Fruit fly (Drosophila melanogaster) whole organism, embryonic: ENCODE data around the gene Or33b.

ENCODE experiments used
- Asciz ChIP-seq: fragments of 200-800 bp; sonication (Bioruptor generic); optimal IDR thresholded peaks from 2 replicates; lab custom pipeline; 2017; ENCODE audit warnings: missing biosample characterization, mild to moderate bottlenecking, missing genetic modification characterization, missing genetic modification reagents
- Awh ChIP-seq: fragments of 200-800 bp; sonication (Bioruptor generic); IDR thresholded peaks from 2 replicates; pipeline ENCODE4, ENCODE4 v1.3.6; 2022; ENCODE audit warnings: missing biosample characterization, missing genetic modification characterization
- Blimp-1 ChIP-seq: fragments of 200-800 bp; sonication (Bioruptor generic); optimal IDR thresholded peaks from 3 replicates; lab custom pipeline; 2018; ENCODE audit warnings: missing biosample characterization, missing genetic modification characterization, mild to moderate bottlenecking, moderate library complexity, missing genetic modification reagents
- CG10462 ChIP-seq: fragments of 200-800 bp; sonication (Bioruptor generic); optimal IDR thresholded peaks from 2 replicates; lab custom pipeline; 2016; ENCODE audit warnings: missing biosample characterization, missing genetic modification characterization
- CG12104 ChIP-seq: fragments of 200-800 bp; sonication (Bioruptor generic); optimal IDR thresholded peaks from 3 replicates; lab custom pipeline; 2016; ENCODE audit warnings: missing biosample characterization, missing genetic modification characterization
- CG13287 ChIP-seq: fragments of 200-800 bp; sonication (Bioruptor generic); IDR thresholded peaks from 2 replicates; pipeline ENCODE4 v1.3.6; 2022; ENCODE audit warnings: missing biosample characterization, missing genetic modification characterization; ENCODE audit not compliant: partially characterized antibody
- CG14860 ChIP-seq: fragments of 200-800 bp; sonication (Bioruptor generic); IDR thresholded peaks from 3 replicates; pipeline ENCODE4 v1.3.6; 2022; ENCODE audit warnings: missing biosample characterization, missing genetic modification characterization; ENCODE audit not compliant: partially characterized antibody
- CG4328 ChIP-seq: fragments of 200-800 bp; sonication (Bioruptor generic); optimal IDR thresholded peaks from 3 replicates; lab custom pipeline; 2017; ENCODE audit warnings: missing biosample characterization, missing genetic modification reagents, missing genetic modification characterization
- CG6689 ChIP-seq: fragments of 200-800 bp; sonication (Bioruptor generic); IDR thresholded peaks from 2 replicates; pipeline ENCODE4 v1.3.6; 2022; ENCODE audit warnings: missing biosample characterization, missing genetic modification characterization
- CG7745 ChIP-seq: fragments of 200-800 bp; sonication (Bioruptor generic); optimal IDR thresholded peaks from 2 replicates; lab custom pipeline; 2018; ENCODE audit warnings: missing biosample characterization, mild to moderate bottlenecking, missing genetic modification characterization, moderate library complexity
- CG7786 ChIP-seq: fragments of 200-800 bp; sonication (Bioruptor generic); optimal IDR thresholded peaks from 2 replicates; lab custom pipeline; 2016; ENCODE audit warnings: missing biosample characterization, missing genetic modification characterization
- CG7963 ChIP-seq: fragments of 200-800 bp; sonication (Bioruptor generic); IDR thresholded peaks from 3 replicates; pipeline ENCODE4 v1.3.6; 2022; ENCODE audit warnings: missing biosample characterization, missing genetic modification characterization; ENCODE audit not compliant: partially characterized antibody
- CG9437 ChIP-seq: fragments of 200-800 bp; sonication (Bioruptor generic); optimal IDR thresholded peaks from 2 replicates; lab custom pipeline; 2018; ENCODE audit warnings: missing biosample characterization, mild to moderate bottlenecking, missing genetic modification characterization
- Dad ChIP-seq: fragments of 200-800 bp; sonication (Bioruptor generic); optimal IDR thresholded peaks from 3 replicates; lab custom pipeline; 2016; ENCODE audit warnings: missing biosample characterization, missing genetic modification characterization
- Hmx ChIP-seq: fragments of 200-800 bp; sonication (Bioruptor generic); optimal IDR thresholded peaks from 2 replicates; lab custom pipeline; 2016; ENCODE audit warnings: missing biosample characterization, missing genetic modification characterization
- Hr3 ChIP-seq: fragments of 200-800 bp; sonication (Bioruptor generic); optimal IDR thresholded peaks from 3 replicates; lab custom pipeline; 2016; ENCODE audit warnings: missing biosample characterization, missing genetic modification characterization
- Hr51 ChIP-seq, 2 experiments: fragments of 200-800 bp; sonication (Bioruptor generic); optimal IDR thresholded peaks; 2 replicates in 1 of 2; 3 replicates in 1 of 2; lab custom pipeline; 2016 to 2018; ENCODE audit warnings: missing biosample characterization in 2 of 2, missing genetic modification characterization in 2 of 2, mild to moderate bottlenecking in 1 of 2, moderate library complexity in 1 of 2
- Myb ChIP-seq: fragments of 200-800 bp; sonication (Bioruptor generic); optimal IDR thresholded peaks from 2 replicates; lab custom pipeline; 2016; ENCODE audit warnings: missing biosample characterization, missing genetic modification characterization
- NfI ChIP-seq: fragments of 200-800 bp; sonication (Bioruptor generic); optimal IDR thresholded peaks from 3 replicates; lab custom pipeline; 2018; ENCODE audit warnings: missing biosample characterization, mild to moderate bottlenecking, missing genetic modification characterization, moderate library complexity
- Oaz ChIP-seq: fragments of 200-800 bp; sonication (Bioruptor generic); IDR thresholded peaks from 2 replicates; pipeline ENCODE4 v1.3.6; 2022; ENCODE audit warnings: missing biosample characterization, missing genetic modification characterization
- Opbp ChIP-seq: fragments of 200-800 bp; sonication (Bioruptor generic); IDR thresholded peaks from 3 replicates; pipeline ENCODE4 v1.3.6; 2022; ENCODE audit warnings: missing biosample characterization, missing genetic modification characterization; ENCODE audit not compliant: partially characterized antibody
- Pdp1 ChIP-seq, 2 experiments: fragments of 200-800 bp; sonication (Bioruptor generic); optimal IDR thresholded peaks; 3 replicates each; lab custom pipeline; 2016; ENCODE audit warnings: missing biosample characterization in 2 of 2, missing genetic modification characterization in 2 of 2, mild to moderate bottlenecking in 1 of 2, moderate library complexity in 1 of 2
- Usf ChIP-seq: fragments of 200-800 bp; sonication (Bioruptor generic); optimal IDR thresholded peaks from 2 replicates; lab custom pipeline; 2017; ENCODE audit warnings: missing genotype, missing biosample characterization, missing genetic modification characterization
- Xrp1 ChIP-seq: fragments of 200-800 bp; sonication (Bioruptor generic); IDR thresholded peaks from 2 replicates; pipeline ENCODE4 v1.3.6; 2022; ENCODE audit warnings: missing biosample characterization, missing genetic modification characterization
- cas ChIP-seq: fragments of 200-800 bp; sonication (Bioruptor generic); IDR thresholded peaks from 2 replicates; pipeline ENCODE4 v1.3.6; 2022; ENCODE audit warnings: missing biosample characterization, missing genetic modification characterization
- danr ChIP-seq: fragments of 200-800 bp; sonication (Bioruptor generic); IDR thresholded peaks from 2 replicates; pipeline ENCODE4 v1.3.6; 2022; ENCODE audit warnings: missing biosample characterization, missing genetic modification characterization
- dpn ChIP-seq, 2 experiments: fragments of 200-800 bp; sonication (Bioruptor generic); optimal IDR thresholded peaks; 3 replicates each; lab custom pipeline; 2016; ENCODE audit warnings: missing biosample characterization in 2 of 2, missing genetic modification characterization in 2 of 2
- exex ChIP-seq: fragments of 200-800 bp; sonication (Bioruptor generic); optimal IDR thresholded peaks from 4 replicates; lab custom pipeline; 2018; ENCODE audit warnings: missing biosample characterization, mild to moderate bottlenecking, missing genetic modification characterization, moderate library complexity
- fu2 ChIP-seq: fragments of 200-800 bp; sonication (Bioruptor generic); optimal IDR thresholded peaks from 2 replicates; lab custom pipeline; 2016; ENCODE audit warnings: missing biosample characterization, missing genetic modification characterization
- otp ChIP-seq: fragments of 200-800 bp; sonication (Bioruptor generic); IDR thresholded peaks from 3 replicates; pipeline ENCODE4, ENCODE4 v1.3.6; 2022; ENCODE audit warnings: missing biosample characterization, missing genetic modification characterization
- unpg ChIP-seq: fragments of 200-800 bp; sonication (Bioruptor generic); optimal IDR thresholded peaks from 3 replicates; lab custom pipeline; 2018; ENCODE audit warnings: missing biosample characterization, mild to moderate bottlenecking, missing genetic modification characterization, moderate library complexity
- zf30C ChIP-seq: fragments of 200-800 bp; sonication (Bioruptor generic); optimal IDR thresholded peaks from 3 replicates; lab custom pipeline; 2018; ENCODE audit warnings: missing biosample characterization, mild to moderate bottlenecking, missing genetic modification characterization

Gene Or33b

dm6 chr2L:11980075-11980474 is 44.1 kb downstream of the Or33b start (continued):
- TF ChIP-seq Pdp1 (GFP tag; optimal IDR thresholded peaks at IDR 0.05; lab: Kevin White, UChicago) (no peak), Oaz (no peak), CG10462 (GFP tag; lab: Kevin White, UChicago) (no peak), CG12104 (no peak), CG7963 (GFP tag; lab: Robert Waterston, UW) (no peak), CG7745 (tag; lab: Kevin White, UChicago) (no peak), Hr3 (GFP tag; lab: Kevin White, UChicago) (no peak), Dad (no peak), Myb (GFP tag; lab: Kevin White, UChicago) (no peak), otp (no peak), unpg (GFP tag; lab: Kevin White, UChicago) (peak; percentile 46), danr (no peak), NfI (no peak), Xrp1 (peak; percentile 23; the same call in 1 of the 2 replicates), fu2 (no peak), zf30C (GFP tag; lab: Kevin White, UChicago) (peak; percentile 15), CG9437 (no peak), CG7786 (GFP tag; lab: Kevin White, UChicago) (no peak), CG13287 (GFP tag; lab: Robert Waterston, UW) (no peak), dpn (GFP tag; optimal IDR thresholded peaks at IDR 0.05; lab: Kevin White, UChicago) (no peak), Opbp (no peak), CG4328 (GFP tag; lab: Kevin White, UChicago) (no peak), CG14860 (GFP tag; lab: Robert Waterston, UW) (no peak), Blimp-1 (GFP tag; lab: Kevin White, UChicago) (no peak), Usf (GFP tag; lab: Kevin White, UChicago) (no peak), exex (tag; lab: Kevin White, UChicago) (no peak), Hmx (GFP tag; lab: Kevin White, UChicago) (no peak), CG6689 (GFP tag; lab: Robert Waterston, UW) (no peak), Asciz (GFP tag; lab: Kevin White, UChicago) (no peak), cas (GFP tag; lab: Robert Waterston, UW) (no peak), Awh (GFP tag; lab: Robert Waterston, UW) (no peak)

dm6 chr2L:11981210-11981609 is 45.2 kb downstream of the Or33b start, which contains the start of gene CG16965:
CG16965 (plus strand) TSS chr2L:11981591.
- peak; percentile 59 for TF ChIP-seq exex (tag; lab: Kevin White, UChicago)
- TF ChIP-seq Hr51 (GFP tag; optimal IDR thresholded peaks at IDR 0.05; lab: Kevin White, UChicago): no peak
